Fruit fly (Drosophila melanogaster): Measurements from ENCODE around the gene Ubr1.
A peak's percentile ranks its signal among the peaks of the same experiment; 100 is the strongest.

Gene Ubr1

dm6 chrX:16968148-16968823 is at the start of gene Ubr1:
Gene Ubr1 (minus strand): TSS chrX:16968679.
- TF ChIP-seq CG6689 (GFP tag; IDR thresholded peaks at IDR 0.05) (no peak), Dref (GFP tag; IDR thresholded peaks at IDR 0.05) (peak; percentile 99), CG1602 (GFP tag; optimal IDR thresholded peaks at IDR 0.05) (no peak), CG12236 (GFP tag; optimal IDR thresholded peaks at IDR 0.05) (no peak), Rfx (GFP tag; IDR thresholded peaks at IDR 0.05) (0 out of 2 replicates have a peak, but pooled peaks have one; percentile 38), slp2 (GFP tag; optimal IDR thresholded peaks at IDR 0.05) (no peak), abd-A (tag; optimal IDR thresholded peaks at IDR 0.05) (no peak), CG4730 (GFP tag; IDR thresholded peaks at IDR 0.05) (no peak), schlank (tag; optimal IDR thresholded peaks at IDR 0.05) (no peak), ara (GFP tag; IDR thresholded peaks at IDR 0.05) (no peak), CG10267 (tag; optimal IDR thresholded peaks at IDR 0.05) (peak; percentile 51), CkIIα-i1 (GFP tag; IDR thresholded peaks at IDR 0.05) (no peak), CG9817 (tag; optimal IDR thresholded peaks at IDR 0.05) (no peak), p53 (GFP tag; optimal IDR thresholded peaks at IDR 0.05) (no peak), vvl (GFP tag; IDR thresholded peaks at IDR 0.05) (peak; percentile 78; the same call in 1 of the 2 replicates), Usf (GFP tag; optimal IDR thresholded peaks at IDR 0.05) (no peak), CG12104 (GFP tag; optimal IDR thresholded peaks at IDR 0.05) (no peak), gro (GFP tag; optimal IDR thresholded peaks at IDR 0.05) (peak; percentile 39), CG12744 (GFP tag; optimal IDR thresholded peaks at IDR 0.05) (no peak), E2f1 (GFP tag; IDR thresholded peaks at IDR 0.05) (no peak), CG11093 (GFP tag; IDR thresholded peaks at IDR 0.05) (no peak), zen2 (GFP tag; IDR thresholded peaks at IDR 0.05; ENCODE audit: partially characterized antibody) (peak; percentile 76), Mad (GFP tag; optimal IDR thresholded peaks at IDR 0.05) (no peak), Sox100B (GFP tag; optimal IDR thresholded peaks at IDR 0.05) (no peak), esg (GFP tag; conservative IDR thresholded peaks at IDR 0.05) (no peak), chm (GFP tag; IDR thresholded peaks at IDR 0.05) (no peak), CG13424 (tag; optimal IDR thresholded peaks at IDR 0.05) (no peak), Eip74EF (GFP tag; optimal IDR thresholded peaks at IDR 0.05) (peak in 1 of 2 experiments; percentile 41), NFAT (GFP tag; IDR thresholded peaks at IDR 0.05) (no peak), sqz (GFP tag; optimal IDR thresholded peaks at IDR 0.05) (peak; percentile 62), ftz-f1 (GFP tag; optimal IDR thresholded peaks at IDR 0.05) (no peak), Myb (GFP tag; optimal IDR thresholded peaks at IDR 0.05) (peak; percentile 67), GATAe (GFP tag; conservative IDR thresholded peaks at IDR 0.05) (no peak), B-H2 (GFP tag; optimal IDR thresholded peaks at IDR 0.05) (no peak), CG2202 (tag; optimal IDR thresholded peaks at IDR 0.05) (no peak), sima (GFP tag; optimal IDR thresholded peaks at IDR 0.05) (no peak), CG8478 (optimal IDR thresholded peaks at IDR 0.05) (no peak), stc (GFP tag; IDR thresholded peaks at IDR 0.05) (no peak), Taf1 (GFP tag; IDR thresholded peaks at IDR 0.05) (no peak), CG2116 (GFP tag; optimal IDR thresholded peaks at IDR 0.05) (peak; percentile 89), CG7357 (GFP tag; IDR thresholded peaks at IDR 0.05) (peak; percentile 94), CG6791 (GFP tag; IDR thresholded peaks at IDR 0.05; ENCODE audit: partially characterized antibody) (peak; percentile 99), gfzf (GFP tag; optimal IDR thresholded peaks at IDR 0.05) (peak; percentile 52), CG1832 (GFP tag; optimal IDR thresholded peaks at IDR 0.05) (no peak), CG18011 (GFP tag; optimal IDR thresholded peaks at IDR 0.05) (peak; percentile 5), HLH4C (GFP tag; IDR thresholded peaks at IDR 0.05; ENCODE audit: partially characterized antibody) (peak; percentile 97), CG8281 (tag; optimal IDR thresholded peaks at IDR 0.05) (no peak), wdn (GFP tag; IDR thresholded peaks at IDR 0.05) (no peak), Ets97D (GFP tag; optimal IDR thresholded peaks at IDR 0.05) (peak; percentile 86), CG2875 (GFP tag; optimal IDR thresholded peaks at IDR 0.05) (no peak)

Measured in whole organism, embryonic.